Fruit fly (Drosophila melanogaster) whole organism, embryonic: ENCODE results near the gene CG5828.
A peak's percentile ranks its signal among the peaks of the same experiment; 100 is the strongest.

Source experiments
- CG10267 ChIP-seq: fragments of 200-800 bp; sonication (Bioruptor generic); optimal IDR thresholded peaks from 2 replicates; lab custom pipeline; 2018; ENCODE audit warnings: missing biosample characterization, mild to moderate bottlenecking, missing genetic modification characterization, moderate library complexity
- CG12391 ChIP-seq: fragments of 200-800 bp; sonication (Bioruptor generic); optimal IDR thresholded peaks from 3 replicates; lab custom pipeline; 2018; ENCODE audit warnings: missing biosample characterization, mild to moderate bottlenecking, missing genetic modification characterization, moderate library complexity
- CG13287 ChIP-seq: fragments of 200-800 bp; sonication (Bioruptor generic); IDR thresholded peaks from 2 replicates; pipeline ENCODE4 v1.3.6; 2022; ENCODE audit warnings: missing biosample characterization, missing genetic modification characterization; ENCODE audit not compliant: partially characterized antibody
- CG14710 ChIP-seq: fragments of 200-800 bp; sonication (Bioruptor generic); optimal IDR thresholded peaks from 3 replicates; lab custom pipeline; 2019; ENCODE audit warnings: missing biosample characterization, mild to moderate bottlenecking, missing genetic modification characterization, moderate library complexity
- CG1529 ChIP-seq: fragments of 200-800 bp; sonication (Bioruptor generic); optimal IDR thresholded peaks from 3 replicates; lab custom pipeline; 2018; ENCODE audit warnings: missing biosample characterization, missing genetic modification characterization
- CG15479 ChIP-seq: fragments of 200-800 bp; sonication (Bioruptor generic); optimal IDR thresholded peaks from 3 replicates; lab custom pipeline; 2019; ENCODE audit warnings: missing biosample characterization, mild to moderate bottlenecking, missing genetic modification characterization, moderate library complexity
- CG15514 ChIP-seq: fragments of 200-800 bp; sonication (Bioruptor generic); optimal IDR thresholded peaks from 3 replicates; lab custom pipeline; 2017; ENCODE audit warnings: missing biosample characterization, missing genetic modification characterization, mild to moderate bottlenecking, moderate library complexity, missing genetic modification reagents
- CG15601 ChIP-seq: fragments of 200-800 bp; sonication (Bioruptor generic); optimal IDR thresholded peaks from 3 replicates; lab custom pipeline; 2019; ENCODE audit warnings: missing biosample characterization, mild to moderate bottlenecking, missing genetic modification characterization, moderate library complexity
- CG2116 ChIP-seq: fragments of 200-800 bp; sonication (Bioruptor generic); optimal IDR thresholded peaks from 3 replicates; lab custom pipeline; 2018; ENCODE audit warnings: missing biosample characterization, mild to moderate bottlenecking, missing genetic modification characterization
- CG30020 ChIP-seq: fragments of 200-800 bp; optimal IDR thresholded peaks from 2 replicates; lab custom pipeline; 2019; ENCODE audit warnings: missing biosample characterization, mild to moderate bottlenecking, missing genetic modification characterization, moderate library complexity
- CG31441 ChIP-seq: fragments of 200-800 bp; sonication (Bioruptor generic); IDR thresholded peaks from 2 replicates; pipeline ENCODE4 v1.3.6; 2022; ENCODE audit warnings: missing biosample characterization, missing genetic modification characterization
- CG4404 ChIP-seq: fragments of 200-800 bp; sonication (Bioruptor generic); IDR thresholded peaks from 2 replicates; pipeline ENCODE4 v1.3.6; 2022; ENCODE audit warnings: missing biosample characterization, missing genetic modification characterization
- CG5180 ChIP-seq: fragments of 200-800 bp; sonication (Bioruptor generic); optimal IDR thresholded peaks from 3 replicates; lab custom pipeline; 2017; ENCODE audit warnings: missing biosample characterization, missing genetic modification characterization, mild to moderate bottlenecking, moderate library complexity, missing genetic modification reagents
- CG7987 ChIP-seq: fragments of 200-800 bp; sonication (Bioruptor generic); optimal IDR thresholded peaks from 2 replicates; lab custom pipeline; 2018; ENCODE audit warnings: missing biosample characterization, mild to moderate bottlenecking, missing genetic modification characterization, moderate library complexity
- CG8290 ChIP-seq, 3 experiments: fragments of 200-800 bp; sonication (Bioruptor generic); optimal IDR thresholded peaks; 2 replicates each; lab custom pipeline; 2016 to 2019; ENCODE audit warnings: missing biosample characterization in 3 of 3, missing genetic modification characterization in 3 of 3, mild to moderate bottlenecking in 2 of 3, moderate library complexity in 1 of 3
- CG8359 ChIP-seq: fragments of 200-800 bp; sonication (Bioruptor generic); optimal IDR thresholded peaks from 2 replicates; lab custom pipeline; 2017; ENCODE audit warnings: missing biosample characterization, mild to moderate bottlenecking, missing genetic modification characterization, borderline replicate concordance
- CG8388 ChIP-seq: fragments of 200-800 bp; sonication (Bioruptor generic); optimal IDR thresholded peaks from 2 replicates; lab custom pipeline; 2019; ENCODE audit warnings: missing biosample characterization, mild to moderate bottlenecking, missing genetic modification characterization, moderate library complexity
- CG9797 ChIP-seq: fragments of 200-800 bp; sonication (Bioruptor generic); optimal IDR thresholded peaks from 3 replicates; lab custom pipeline; 2018; ENCODE audit warnings: missing biosample characterization, mild to moderate bottlenecking, missing genetic modification characterization
- CrebB ChIP-seq: fragments of 200-800 bp; sonication (Bioruptor generic); optimal IDR thresholded peaks from 3 replicates; lab custom pipeline; 2018; ENCODE audit warnings: missing biosample characterization, mild to moderate bottlenecking, missing genetic modification characterization
- Dip2 ChIP-seq: fragments of 200-800 bp; sonication (Bioruptor generic); IDR thresholded peaks from 2 replicates; pipeline ENCODE4 v1.3.6; 2022; ENCODE audit warnings: missing biosample characterization, missing genetic modification characterization
- Dll ChIP-seq: fragments of 200-800 bp; sonication (Bioruptor generic); IDR thresholded peaks from 4 replicates; pipeline ENCODE4 v1.3.6; 2022; ENCODE audit warnings: missing biosample characterization, missing genetic modification characterization; ENCODE audit not compliant: partially characterized antibody
- Dp ChIP-seq: fragments of 200-800 bp; sonication (Bioruptor generic); optimal IDR thresholded peaks from 2 replicates; lab custom pipeline; 2018; ENCODE audit warnings: missing biosample characterization, mild to moderate bottlenecking, missing genetic modification characterization, moderate library complexity
- Dref ChIP-seq: fragments of 200-800 bp; sonication (Bioruptor generic); IDR thresholded peaks from 2 replicates; pipeline ENCODE4 v1.3.6; 2022; ENCODE audit warnings: missing biosample characterization, missing genetic modification characterization
- E2f2 ChIP-seq: fragments of 200-800 bp; sonication (Bioruptor generic); IDR thresholded peaks from 2 replicates; pipeline ENCODE4 v1.3.6; 2022; ENCODE audit warnings: missing biosample characterization, missing genetic modification characterization
- Eip74EF ChIP-seq, 2 experiments: fragments of 200-800 bp in 1 of 2; fragments of >200 bp in 1 of 2; sonication (Bioruptor generic) in 1 of 2; optimal IDR thresholded peaks; 2 replicates each; lab custom pipeline; 2017 to 2019; ENCODE audit warnings: missing biosample characterization in 2 of 2, missing genetic modification characterization in 2 of 2, mild to moderate bottlenecking in 1 of 2, moderate library complexity in 1 of 2
- Ets97D ChIP-seq: fragments of 200-800 bp; sonication (Bioruptor generic); optimal IDR thresholded peaks from 3 replicates; lab custom pipeline; 2016; ENCODE audit warnings: missing biosample characterization, missing genetic modification characterization
- Gug ChIP-seq: fragments of 200-800 bp; sonication (Bioruptor generic); IDR thresholded peaks from 4 replicates; pipeline ENCODE4 v1.3.6; 2022; ENCODE audit warnings: missing biosample characterization, missing genetic modification characterization
- HLH4C ChIP-seq: fragments of 200-800 bp; sonication (Bioruptor generic); IDR thresholded peaks from 3 replicates; pipeline ENCODE4 v1.3.6; 2022; ENCODE audit warnings: missing biosample characterization, missing genetic modification characterization; ENCODE audit not compliant: partially characterized antibody
- Hmr ChIP-seq: fragments of 200-800 bp; sonication (Bioruptor generic); optimal IDR thresholded peaks from 3 replicates; lab custom pipeline; 2017; ENCODE audit warnings: mild to moderate bottlenecking, missing biosample characterization, missing genetic modification reagents, missing genetic modification characterization
- MBD-R2 ChIP-seq: fragments of 200-800 bp; sonication (Bioruptor generic); IDR thresholded peaks from 2 replicates; pipeline ENCODE4 v1.3.6; 2022; ENCODE audit warnings: missing biosample characterization, missing genetic modification characterization
- MESR4 ChIP-seq: fragments of 200-800 bp; sonication (Bioruptor generic); optimal IDR thresholded peaks from 2 replicates; lab custom pipeline; 2018; ENCODE audit warnings: missing biosample characterization, mild to moderate bottlenecking, missing genetic modification characterization, moderate library complexity
- Max ChIP-seq: fragments of 200-800 bp; sonication (Bioruptor generic); optimal IDR thresholded peaks from 2 replicates; lab custom pipeline; 2016; ENCODE audit warnings: missing biosample characterization, mild to moderate bottlenecking, missing genetic modification characterization
- NC2α ChIP-seq: fragments of 200-800 bp; sonication (Bioruptor generic); optimal IDR thresholded peaks from 2 replicates; lab custom pipeline; 2016; ENCODE audit warnings: missing biosample characterization, missing genetic modification characterization
- Pdp1 ChIP-seq, 2 experiments: fragments of 200-800 bp; sonication (Bioruptor generic); optimal IDR thresholded peaks; 3 replicates each; lab custom pipeline; 2016; ENCODE audit warnings: missing biosample characterization in 2 of 2, missing genetic modification characterization in 2 of 2, mild to moderate bottlenecking in 1 of 2, moderate library complexity in 1 of 2
- Vsx1 ChIP-seq: fragments of 200-800 bp; sonication (Bioruptor generic); optimal IDR thresholded peaks from 2 replicates; lab custom pipeline; 2017; ENCODE audit warnings: missing biosample characterization, mild to moderate bottlenecking, missing genetic modification characterization, missing genetic modification reagents
- crp ChIP-seq, 2 experiments: fragments of 200-800 bp; sonication (Bioruptor generic); optimal IDR thresholded peaks; 2 replicates in 1 of 2; 3 replicates in 1 of 2; lab custom pipeline; 2017; ENCODE audit warnings: missing biosample characterization in 2 of 2, missing genetic modification characterization in 2 of 2, mild to moderate bottlenecking in 1 of 2, moderate library complexity in 1 of 2
- dpn ChIP-seq, 2 experiments: fragments of 200-800 bp; sonication (Bioruptor generic); optimal IDR thresholded peaks; 3 replicates each; lab custom pipeline; 2016; ENCODE audit warnings: missing biosample characterization in 2 of 2, missing genetic modification characterization in 2 of 2
- fd64A ChIP-seq: fragments of 200-800 bp; sonication (Bioruptor generic); optimal IDR thresholded peaks from 3 replicates; lab custom pipeline; 2018; ENCODE audit warnings: missing biosample characterization, mild to moderate bottlenecking, missing genetic modification characterization
- her ChIP-seq: fragments of 200-800 bp; sonication (Bioruptor generic); optimal IDR thresholded peaks from 2 replicates; lab custom pipeline; 2016; ENCODE audit warnings: missing biosample characterization, missing genetic modification characterization
- kay ChIP-seq: fragments of 200-800 bp; sonication (Bioruptor generic); optimal IDR thresholded peaks from 2 replicates; lab custom pipeline; 2016; ENCODE audit warnings: missing biosample characterization, missing genetic modification characterization
- klu ChIP-seq: fragments of 200-800 bp; sonication (Bioruptor generic); IDR thresholded peaks from 2 replicates; pipeline ENCODE4 v1.3.6; 2022; ENCODE audit warnings: missing biosample characterization, missing genetic modification characterization
- maf-S ChIP-seq: fragments of 200-800 bp; sonication (Bioruptor generic); optimal IDR thresholded peaks from 2 replicates; lab custom pipeline; 2016; ENCODE audit warnings: missing biosample characterization, missing genetic modification characterization
- odd ChIP-seq: fragments of 200-800 bp; sonication (Bioruptor generic); optimal IDR thresholded peaks from 2 replicates; lab custom pipeline; 2017; ENCODE audit warnings: missing biosample characterization, mild to moderate bottlenecking, missing genetic modification characterization
- otp ChIP-seq: fragments of 200-800 bp; sonication (Bioruptor generic); IDR thresholded peaks from 3 replicates; pipeline ENCODE4, ENCODE4 v1.3.6; 2022; ENCODE audit warnings: missing biosample characterization, missing genetic modification characterization
- stc ChIP-seq: fragments of 200-800 bp; sonication (Bioruptor generic); IDR thresholded peaks from 2 replicates; pipeline ENCODE4 v1.3.6; 2022; ENCODE audit warnings: missing biosample characterization, missing genetic modification characterization
- stwl ChIP-seq: fragments of 200-800 bp; sonication (Bioruptor generic); optimal IDR thresholded peaks from 3 replicates; lab custom pipeline; 2018; ENCODE audit warnings: missing biosample characterization, mild to moderate bottlenecking, missing genetic modification characterization, moderate library complexity
- unc-4 ChIP-seq: fragments of 200-800 bp; sonication (Bioruptor generic); IDR thresholded peaks from 2 replicates; pipeline ENCODE4 v1.3.6; 2022; ENCODE audit warnings: missing biosample characterization, missing genetic modification characterization; ENCODE audit not compliant: partially characterized antibody

Gene CG5828

dm6 chr2L:5099790-5100360 is 6.1 kb downstream of the CG5828 start, which contains the start of gene ND-13A (continued):
- peak; percentile 4 for TF ChIP-seq CG12391
- TF ChIP-seq fd64A, result no peak
- TF ChIP-seq CG9797, result peak; percentile 61
- no peak for TF ChIP-seq CG5180 (GFP tag; lab: Kevin White, UChicago)
- peak; percentile 83 for TF ChIP-seq MESR4 (GFP tag; lab: Kevin White, UChicago)
- TF ChIP-seq CG14710 (tag; lab: Kevin White, UChicago), result peak; percentile 13
- TF ChIP-seq crp (GFP tag; optimal IDR thresholded peaks at IDR 0.05; lab: Kevin White, UChicago), result peak; percentile 36 to 92
- TF ChIP-seq Dp (GFP tag; lab: Kevin White, UChicago), result peak; percentile 69
- TF ChIP-seq Gug (GFP tag; lab: Robert Waterston, UW), result no peak
- TF ChIP-seq maf-S, result no peak
- no peak for TF ChIP-seq CG8359 (GFP tag; lab: Kevin White, UChicago)
- TF ChIP-seq CG10267 (tag; lab: Kevin White, UChicago), result peak; percentile 2
- 0 out of 2 replicates have a peak, but pooled peaks have one; percentile 22 for TF ChIP-seq CG31441 (GFP tag; lab: Robert Waterston, UW)
- TF ChIP-seq Dll (GFP tag; lab: Robert Waterston, UW), result 0 out of 4 replicates have a peak, but pooled peaks have one; percentile 34
- no peak for TF ChIP-seq otp (GFP tag; lab: Robert Waterston, UW)
- TF ChIP-seq CG7987, result peak; percentile 44
- no peak for TF ChIP-seq Dip2 (GFP tag; lab: Robert Waterston, UW)
- TF ChIP-seq CG15479, result peak; percentile 12
- TF ChIP-seq unc-4 (GFP tag; lab: Robert Waterston, UW), result peak; percentile 39; the same call in 1 of the 2 replicates
- no peak for TF ChIP-seq kay (GFP tag; lab: Kevin White, UChicago)
- TF ChIP-seq CG15601 (tag; lab: Kevin White, UChicago), result peak; percentile 9
- peak; percentile 25 for TF ChIP-seq CG30020 (tag; lab: Kevin White, UChicago)
- no peak for TF ChIP-seq klu (GFP tag; lab: Robert Waterston, UW)
- 0 out of 3 replicates have a peak, but pooled peaks have one; percentile 9 for TF ChIP-seq HLH4C (GFP tag; lab: Robert Waterston, UW)
- no peak for TF ChIP-seq CG8290 (GFP tag; optimal IDR thresholded peaks at IDR 0.05; lab: Kevin White, UChicago)
- TF ChIP-seq CG8290 (tag; optimal IDR thresholded peaks at IDR 0.05; lab: Kevin White, UChicago), result peak in 1 of 2 experiments; percentile 61
- TF ChIP-seq CG4404, result no peak
- peak; percentile 24 for TF ChIP-seq Ets97D (GFP tag; lab: Kevin White, UChicago)
- peak; percentile 44 for TF ChIP-seq CG15514
- no peak for TF ChIP-seq Dref
- no peak for TF ChIP-seq her (GFP tag; lab: Kevin White, UChicago)
- no peak for TF ChIP-seq CG1529
- TF ChIP-seq odd (GFP tag; lab: Kevin White, UChicago), result no peak
- TF ChIP-seq CG8388 (GFP tag; lab: Kevin White, UChicago), result no peak
- TF ChIP-seq stc (GFP tag; lab: Robert Waterston, UW), result peak; percentile 9; the same call in 1 of the 2 replicates
- no peak for TF ChIP-seq CG2116 (GFP tag; lab: Kevin White, UChicago)
- peak; percentile 55; the same call in 1 of the 2 replicates for TF ChIP-seq CG13287 (GFP tag; lab: Robert Waterston, UW)
- TF ChIP-seq CrebB (tag; lab: Kevin White, UChicago), result peak; percentile 22
- no peak for TF ChIP-seq Max (GFP tag; lab: Kevin White, UChicago)
- peak in 1 of 2 experiments; percentile 93 for TF ChIP-seq Pdp1 (GFP tag; optimal IDR thresholded peaks at IDR 0.05; lab: Kevin White, UChicago)
- TF ChIP-seq Eip74EF (GFP tag; optimal IDR thresholded peaks at IDR 0.05; lab: Kevin White, UChicago), result no peak
- peak; percentile 87 for TF ChIP-seq stwl
- no peak for TF ChIP-seq Vsx1 (GFP tag; lab: Kevin White, UChicago)
- peak; percentile 22 for TF ChIP-seq Hmr (GFP tag; lab: Kevin White, UChicago)
- no peak for TF ChIP-seq dpn (GFP tag; optimal IDR thresholded peaks at IDR 0.05; lab: Kevin White, UChicago)
- peak; percentile 82 for TF ChIP-seq MBD-R2 (GFP tag; lab: Robert Waterston, UW)
- peak; percentile 70 for TF ChIP-seq E2f2
- TF ChIP-seq NC2α (GFP tag; lab: Kevin White, UChicago), result no peak
